Worm (Caenorhabditis elegans): ENCODE results near the gene C33B4.2.
A peak's percentile ranks its signal among the peaks of the same experiment; 100 is the strongest.

- no peak for TF ChIP-seq snpc-4 (GFP tag; optimal IDR thresholded peaks at IDR 0.05)
- TF ChIP-seq snpc-4 (tag; optimal IDR thresholded peaks at IDR 0.05), result no peak
- TF ChIP-seq mcd-1 (GFP tag; IDR thresholded peaks at IDR 0.05), result no peak
- TF ChIP-seq bed-1 (GFP tag; IDR thresholded peaks at IDR 0.05), result no peak
- no peak for TF ChIP-seq nhr-179 (tag; optimal IDR thresholded peaks at IDR 0.05)
- TF ChIP-seq ceh-58 (GFP tag; IDR thresholded peaks at IDR 0.05), result no peak
- TF ChIP-seq snpc-1.3 (tag; optimal IDR thresholded peaks at IDR 0.05; ENCODE audit: insufficient read depth), result no peak
- no peak for TF ChIP-seq ama-1 (optimal IDR thresholded peaks at IDR 0.05)
- TF ChIP-seq ama-1 (GFP tag; optimal IDR thresholded peaks at IDR 0.05), result no peak
- no peak for TF ChIP-seq xnd-1 (tag; optimal IDR thresholded peaks at IDR 0.05)
- no peak for TF ChIP-seq athp-1 (tag; optimal IDR thresholded peaks at IDR 0.05)
- TF ChIP-seq D2030.7 (GFP tag; IDR thresholded peaks at IDR 0.05), result no peak
- peak; percentile 60 for TF ChIP-seq zfh-2 (GFP tag; conservative IDR thresholded peaks at IDR 0.05)
- TF ChIP-seq K11D2.4 (GFP tag; IDR thresholded peaks at IDR 0.05), result no peak
Observed at ce11 chrII:11398787-11399186, 26.8 kb upstream of the C33B4.2 start.
